Fruit fly (Drosophila melanogaster) whole organism, prepupa: ENCODE measurements around the gene CG32679.
A peak's percentile ranks its signal among the peaks of the same experiment; 100 is the strongest.

Source experiments
- Blimp-1 ChIP-seq: fragments of 200-800 bp; sonication (Bioruptor generic); optimal IDR thresholded peaks from 3 replicates; lab custom pipeline; 2017; ENCODE audit warnings: missing biosample characterization, missing genetic modification characterization, mild to moderate bottlenecking, moderate library complexity, missing genetic modification reagents
- CG10631 ChIP-seq: fragments of 200-800 bp; sonication (Bioruptor generic); optimal IDR thresholded peaks from 2 replicates; lab custom pipeline; 2016; ENCODE audit warnings: missing biosample characterization, missing genetic modification characterization
- CG10669 ChIP-seq: fragments of 200-800 bp; sonication (Bioruptor generic); optimal IDR thresholded peaks from 3 replicates; lab custom pipeline; 2018; ENCODE audit warnings: missing biosample characterization, mild to moderate bottlenecking, missing genetic modification characterization, moderate library complexity
- CG11294 ChIP-seq: fragments of 200-800 bp; sonication (Bioruptor generic); IDR thresholded peaks from 2 replicates; pipeline ENCODE4 v1.3.6; 2022; ENCODE audit warnings: missing biosample characterization, missing genetic modification characterization
- CG11762 ChIP-seq: fragments of 200-800 bp; sonication (Bioruptor generic); optimal IDR thresholded peaks from 3 replicates; lab custom pipeline; 2016; ENCODE audit warnings: missing biosample characterization, missing genetic modification characterization; ENCODE audit not compliant: insufficient read depth
- CG11902 ChIP-seq: fragments of 200-800 bp; sonication (Bioruptor generic); optimal IDR thresholded peaks from 3 replicates; lab custom pipeline; 2016; ENCODE audit warnings: missing biosample characterization, missing genetic modification characterization
- CG1621 ChIP-seq: fragments of 200-800 bp; sonication (Bioruptor generic); optimal IDR thresholded peaks from 3 replicates; lab custom pipeline; 2018; ENCODE audit warnings: missing biosample characterization, mild to moderate bottlenecking, missing genetic modification characterization
- CG16779 ChIP-seq: fragments of 200-800 bp; sonication (Bioruptor generic); optimal IDR thresholded peaks from 3 replicates; lab custom pipeline; 2017; ENCODE audit warnings: missing biosample characterization, mild to moderate bottlenecking, missing genetic modification characterization
- CG3032 ChIP-seq: fragments of 200-800 bp; optimal IDR thresholded peaks from 2 replicates; lab custom pipeline; 2019; ENCODE audit warnings: missing biosample characterization, mild to moderate bottlenecking, missing genetic modification characterization, moderate library complexity
- CG31627 ChIP-seq: fragments of 200-800 bp; sonication (Bioruptor generic); optimal IDR thresholded peaks from 3 replicates; lab custom pipeline; 2016; ENCODE audit warnings: missing biosample characterization, missing genetic modification characterization
- CG32006 ChIP-seq: fragments of 200-800 bp; sonication (Bioruptor generic); optimal IDR thresholded peaks from 3 replicates; lab custom pipeline; 2017; ENCODE audit warnings: missing biosample characterization, mild to moderate bottlenecking, missing genetic modification characterization
- CG34406 ChIP-seq: fragments of 200-800 bp; sonication (Bioruptor generic); optimal IDR thresholded peaks from 3 replicates; lab custom pipeline; 2016; ENCODE audit warnings: missing biosample characterization, missing genetic modification characterization
- CG3919 ChIP-seq: fragments of 200-800 bp; sonication (Bioruptor generic); optimal IDR thresholded peaks from 3 replicates; lab custom pipeline; 2016; ENCODE audit warnings: missing biosample characterization, missing genetic modification characterization
- CG4318 ChIP-seq: fragments of 200-800 bp; sonication (Bioruptor generic); optimal IDR thresholded peaks from 3 replicates; lab custom pipeline; 2017; ENCODE audit warnings: missing biosample characterization, mild to moderate bottlenecking, missing genetic modification characterization
- CG6163 ChIP-seq: fragments of 200-800 bp; sonication (Bioruptor generic); IDR thresholded peaks from 3 replicates; pipeline ENCODE4 v1.3.6; 2022; ENCODE audit warnings: missing biosample characterization, missing genetic modification characterization
- CG6792 ChIP-seq: fragments of 200-800 bp; sonication (Bioruptor generic); optimal IDR thresholded peaks from 3 replicates; lab custom pipeline; 2016; ENCODE audit warnings: missing biosample characterization, missing genetic modification characterization
- CG6808 ChIP-seq: fragments of 200-800 bp; sonication (Bioruptor generic); optimal IDR thresholded peaks from 3 replicates; lab custom pipeline; 2017; ENCODE audit warnings: missing biosample characterization, missing genetic modification characterization, mild to moderate bottlenecking, moderate library complexity, missing genetic modification reagents
- CG6854 ChIP-seq: fragments of 200-800 bp; sonication (Bioruptor generic); optimal IDR thresholded peaks from 2 replicates; lab custom pipeline; 2017; ENCODE audit warnings: missing biosample characterization, mild to moderate bottlenecking, missing genetic modification characterization
- CG7368 ChIP-seq: fragments of 200-800 bp; sonication (Bioruptor generic); optimal IDR thresholded peaks from 3 replicates; lab custom pipeline; 2016; ENCODE audit warnings: missing biosample characterization, missing genetic modification characterization
- CG8119 ChIP-seq: fragments of 200-800 bp; sonication (Bioruptor generic); IDR thresholded peaks from 3 replicates; pipeline ENCODE4 v1.3.6; 2022; ENCODE audit warnings: missing biosample characterization, missing genetic modification characterization
- CG8319 ChIP-seq: fragments of 200-800 bp; sonication (Bioruptor generic); optimal IDR thresholded peaks from 3 replicates; lab custom pipeline; 2016; ENCODE audit warnings: missing biosample characterization, missing genetic modification characterization
- CG8632 ChIP-seq: fragments of 200-800 bp; sonication (Bioruptor generic); optimal IDR thresholded peaks from 3 replicates; lab custom pipeline; 2016; ENCODE audit warnings: missing biosample characterization, missing genetic modification characterization
- CG9139 ChIP-seq: fragments of 200-800 bp; sonication (Bioruptor generic); optimal IDR thresholded peaks from 3 replicates; lab custom pipeline; 2017; ENCODE audit warnings: missing biosample characterization, mild to moderate bottlenecking, missing genetic modification characterization
- Eip75B ChIP-seq: fragments of 200-800 bp; sonication (Bioruptor generic); optimal IDR thresholded peaks from 3 replicates; lab custom pipeline; 2016; ENCODE audit warnings: missing biosample characterization, missing genetic modification characterization
- Eip78C ChIP-seq: fragments of 200-800 bp; sonication (Bioruptor generic); peaks from one replicate; lab custom pipeline; 2016; ENCODE audit warnings: missing biosample characterization, missing genetic modification characterization
- Eip93F ChIP-seq: fragments of 200-800 bp; sonication (Bioruptor generic); optimal IDR thresholded peaks from 2 replicates; lab custom pipeline; 2016; ENCODE audit warnings: missing biosample characterization, mild to moderate bottlenecking, missing genetic modification characterization
- Ets21C ChIP-seq: fragments of 200-800 bp; sonication (Bioruptor generic); optimal IDR thresholded peaks from 3 replicates; lab custom pipeline; 2016; ENCODE audit warnings: missing biosample characterization, missing genetic modification characterization
- Ets96B ChIP-seq: fragments of 200-800 bp; optimal IDR thresholded peaks from 2 replicates; lab custom pipeline; 2019; ENCODE audit warnings: missing biosample characterization, mild to moderate bottlenecking, missing genetic modification characterization, moderate library complexity
- Gug ChIP-seq: fragments of 200-800 bp; sonication (Bioruptor generic); IDR thresholded peaks from 2 replicates; pipeline ENCODE4 v1.3.6; 2022; ENCODE audit warnings: missing biosample characterization, missing genetic modification characterization
- Hr39 ChIP-seq: fragments of 200-800 bp; sonication (Bioruptor generic); optimal IDR thresholded peaks from 2 replicates; lab custom pipeline; 2016; ENCODE audit warnings: missing biosample characterization, missing genetic modification characterization
- Lpt ChIP-seq: fragments of 200-800 bp; sonication (Bioruptor generic); optimal IDR thresholded peaks from 3 replicates; lab custom pipeline; 2016; ENCODE audit warnings: missing biosample characterization, missing genetic modification characterization
- Met ChIP-seq: fragments of 200-800 bp; sonication (Bioruptor generic); optimal IDR thresholded peaks from 3 replicates; lab custom pipeline; 2016; ENCODE audit warnings: missing biosample characterization, missing genetic modification characterization
- OdsH ChIP-seq: fragments of 200-800 bp; sonication (Bioruptor generic); optimal IDR thresholded peaks from 3 replicates; lab custom pipeline; 2016; ENCODE audit warnings: missing biosample characterization, missing genetic modification characterization
- Sox15 ChIP-seq: fragments of 200-800 bp; sonication (Bioruptor generic); optimal IDR thresholded peaks from 3 replicates; lab custom pipeline; 2016; ENCODE audit warnings: missing biosample characterization, missing genetic modification characterization
- achi ChIP-seq: fragments of 200-800 bp; sonication (Bioruptor generic); optimal IDR thresholded peaks from 3 replicates; lab custom pipeline; 2016; ENCODE audit warnings: missing biosample characterization, missing genetic modification characterization
- acj6 ChIP-seq: fragments of 200-800 bp; sonication (Bioruptor generic); optimal IDR thresholded peaks from 3 replicates; lab custom pipeline; 2016; ENCODE audit warnings: missing biosample characterization, missing genetic modification characterization
- cyc ChIP-seq: fragments of 200-800 bp; sonication (Bioruptor generic); optimal IDR thresholded peaks from 3 replicates; lab custom pipeline; 2016; ENCODE audit warnings: missing biosample characterization, missing genetic modification characterization
- dac ChIP-seq: fragments of 200-800 bp; sonication (Bioruptor generic); optimal IDR thresholded peaks from 2 replicates; lab custom pipeline; 2017; ENCODE audit warnings: missing biosample characterization, mild to moderate bottlenecking, missing genetic modification characterization
- dsx ChIP-seq: fragments of 200-800 bp; optimal IDR thresholded peaks from 3 replicates; lab custom pipeline; 2019; ENCODE audit warnings: missing biosample characterization, mild to moderate bottlenecking, missing genetic modification characterization, moderate library complexity; ENCODE audit not compliant: poor library complexity, severe bottlenecking
- fd59A ChIP-seq: fragments of 200-800 bp; sonication (Bioruptor generic); optimal IDR thresholded peaks from 2 replicates; lab custom pipeline; 2017; ENCODE audit warnings: missing biosample characterization, mild to moderate bottlenecking, missing genetic modification characterization, missing genetic modification reagents
- fkh ChIP-seq: fragments of 200-800 bp; sonication (Bioruptor generic); optimal IDR thresholded peaks from 3 replicates; lab custom pipeline; 2017; ENCODE audit warnings: missing biosample characterization, mild to moderate bottlenecking, missing genetic modification characterization, moderate library complexity
- lz ChIP-seq: fragments of 200-800 bp; sonication (Bioruptor generic); optimal IDR thresholded peaks from 3 replicates; lab custom pipeline; 2016; ENCODE audit warnings: missing biosample characterization, missing genetic modification characterization
- net ChIP-seq: fragments of 200-800 bp; sonication (Bioruptor generic); optimal IDR thresholded peaks from 3 replicates; lab custom pipeline; 2016; ENCODE audit warnings: missing biosample characterization, missing genetic modification characterization
- pdm3 ChIP-seq: fragments of 200-800 bp; sonication (Bioruptor generic); optimal IDR thresholded peaks from 3 replicates; lab custom pipeline; 2016; ENCODE audit warnings: missing biosample characterization, missing genetic modification characterization
- salr ChIP-seq, 2 experiments: fragments of 200-800 bp; sonication (Bioruptor generic); optimal IDR thresholded peaks; 3 replicates each; lab custom pipeline; 2016 to 2018; ENCODE audit warnings: missing biosample characterization in 2 of 2, missing genetic modification characterization in 2 of 2, mild to moderate bottlenecking in 1 of 2
- spab ChIP-seq: fragments of 200-800 bp; sonication (Bioruptor generic); optimal IDR thresholded peaks from 2 replicates; lab custom pipeline; 2017; ENCODE audit warnings: missing biosample characterization, mild to moderate bottlenecking, missing genetic modification characterization, missing genetic modification reagents
- ss ChIP-seq, 2 experiments: fragments of 200-800 bp; sonication (Bioruptor generic); optimal IDR thresholded peaks; 2 replicates in 1 of 2; 3 replicates in 1 of 2; lab custom pipeline; 2017 to 2018; ENCODE audit warnings: mild to moderate bottlenecking in 2 of 2, missing biosample characterization in 2 of 2, missing genetic modification characterization in 2 of 2, moderate library complexity in 1 of 2
- svp ChIP-seq: fragments of 200-800 bp; sonication (Bioruptor generic); peaks from one replicate; lab custom pipeline; 2016; ENCODE audit warnings: missing biosample characterization, missing genetic modification characterization
- topi ChIP-seq: fragments of 200-800 bp; sonication (Bioruptor generic); optimal IDR thresholded peaks from 3 replicates; lab custom pipeline; 2016; ENCODE audit warnings: missing biosample characterization, missing genetic modification characterization
- vri ChIP-seq: fragments of 200-800 bp; sonication (Bioruptor generic); optimal IDR thresholded peaks from 3 replicates; lab custom pipeline; 2016; ENCODE audit warnings: missing biosample characterization, mild to moderate bottlenecking, missing genetic modification characterization

CG32679 gene

dm6 chrX:10324836-10325566 is 42.3 kb downstream of the CG32679 start:
- TF ChIP-seq fd59A (GFP tag; lab: Kevin White, UChicago) (peak; percentile 26), CG7368 (GFP tag; lab: Kevin White, UChicago) (no peak), CG11762 (GFP tag; lab: Kevin White, UChicago) (peak; percentile 23), CG34406 (GFP tag; lab: Kevin White, UChicago) (peak; percentile 40), Sox15 (peak; percentile 24), CG3032 (tag; lab: Kevin White, UChicago) (no peak), CG16779 (no peak), CG8632 (GFP tag; lab: Kevin White, UChicago) (peak; percentile 21), Gug (no peak), lz (GFP tag; lab: Kevin White, UChicago) (peak; percentile 49), CG1621 (no peak), cyc (GFP tag; lab: Kevin White, UChicago) (peak; percentile 43), Eip75B (GFP tag; lab: Kevin White, UChicago) (peak; percentile 48), pdm3 (GFP tag; lab: Kevin White, UChicago) (peak; percentile 45), CG6854 (GFP tag; lab: Kevin White, UChicago) (no peak), ss (GFP tag; optimal IDR thresholded peaks at IDR 0.05; lab: Kevin White, UChicago) (peak in 1 of 2 experiments; percentile 50), topi (GFP tag; lab: Kevin White, UChicago) (peak; percentile 63), CG10669 (GFP tag; lab: Kevin White, UChicago) (peak; percentile 36), CG3919 (no peak), Eip78C (GFP tag; lab: Kevin White, UChicago) (peak; percentile 89), Met (GFP tag; lab: Kevin White, UChicago) (peak; percentile 65), CG8119 (GFP tag; lab: Robert Waterston, UW) (no peak), Eip93F (no peak), CG32006 (peak; percentile 79), achi (GFP tag; lab: Kevin White, UChicago) (peak; percentile 41), CG9139 (GFP tag; lab: Kevin White, UChicago) (no peak), CG8319 (peak; percentile 15), net (peak; percentile 50), fkh (GFP tag; lab: Kevin White, UChicago) (peak; percentile 16), Ets21C (GFP tag; lab: Kevin White, UChicago) (peak; percentile 22), dac (GFP tag; lab: Kevin White, UChicago) (peak; percentile 30), Blimp-1 (GFP tag; lab: Kevin White, UChicago) (no peak), Hr39 (GFP tag; lab: Kevin White, UChicago) (peak; percentile 42), CG31627 (GFP tag; lab: Kevin White, UChicago) (peak; percentile 57), CG11294 (GFP tag; lab: Robert Waterston, UW) (no peak), spab (peak; percentile 19), Ets96B (peak; percentile 15), dsx (GFP tag; lab: Kevin White, UChicago) (no peak), vri (GFP tag; lab: Kevin White, UChicago) (peak; percentile 73), acj6 (peak; percentile 31), Lpt (no peak), svp (peak; percentile 83), CG6792 (peak; percentile 43), OdsH (peak; percentile 46), salr (GFP tag; optimal IDR thresholded peaks at IDR 0.05; lab: Kevin White, UChicago) (peak in 1 of 2 experiments; percentile 62), CG11902 (GFP tag; lab: Kevin White, UChicago) (no peak), CG10631 (GFP tag; lab: Kevin White, UChicago) (peak; percentile 58), CG4318 (GFP tag; lab: Kevin White, UChicago) (peak; percentile 60), CG6808 (GFP tag; lab: Kevin White, UChicago) (peak; percentile 39), CG6163 (GFP tag; lab: Robert Waterston, UW) (peak; percentile 40; the same call in 2 of the 3 replicates)
